Worm (Caenorhabditis elegans): Measurements from ENCODE around the gene rheb-1.

The rheb-1 gene

ce11 chrIII:9455980-9456658 is at the start of gene rheb-1, which contains the start of gene spk-1 (continued):
- peak; percentile 83 to 84 for TF ChIP-seq efl-1 (optimal IDR thresholded peaks at IDR 0.05)
- TF ChIP-seq efl-1 (GFP tag; optimal IDR thresholded peaks at IDR 0.05 in 1 of 2): peak; percentile 69 to 97
- TF ChIP-seq fos-1 (tag; optimal IDR thresholded peaks at IDR 0.05): peak; percentile 77
- TF ChIP-seq lin-14 (GFP tag; optimal IDR thresholded peaks at IDR 0.05): peak; percentile 94
- TF ChIP-seq lin-13 (GFP tag; optimal IDR thresholded peaks at IDR 0.05): peak; percentile 79
- TF ChIP-seq unc-62 (GFP tag; optimal IDR thresholded peaks at IDR 0.05): no peak
- peak; percentile 55 for TF ChIP-seq hpl-2 (GFP tag; optimal IDR thresholded peaks at IDR 0.05)
- TF ChIP-seq ceh-88 (GFP tag; IDR thresholded peaks at IDR 0.05): peak; percentile 69; the same call in 1 of the 2 replicates
- TF ChIP-seq C16A3.4 (tag; optimal IDR thresholded peaks at IDR 0.05): peak; percentile 84
- TF ChIP-seq rnt-1 (tag; optimal IDR thresholded peaks at IDR 0.05): peak; percentile 92
- TF ChIP-seq mdl-1 (tag; optimal IDR thresholded peaks at IDR 0.05): peak in 1 of 2 experiments; percentile 68
- no peak for TF ChIP-seq nhr-76 (tag; optimal IDR thresholded peaks at IDR 0.05)
- peak; percentile 89 for TF ChIP-seq nhr-19 (GFP tag; conservative IDR thresholded peaks at IDR 0.05)
- peak; percentile 69 for TF ChIP-seq blmp-1 (tag; optimal IDR thresholded peaks at IDR 0.05)
- peak; percentile 50 for TF ChIP-seq grh-1 (GFP tag; IDR thresholded peaks at IDR 0.05)
- peak; percentile 37 for TF ChIP-seq C04F5.9 (tag; optimal IDR thresholded peaks at IDR 0.05)
- no peak for TF ChIP-seq hlh-4 (tag; optimal IDR thresholded peaks at IDR 0.05)
- peak; percentile 40 for TF ChIP-seq snpc-4 (tag; optimal IDR thresholded peaks at IDR 0.05)
- TF ChIP-seq lin-15B (tag; optimal IDR thresholded peaks at IDR 0.05): peak; percentile 61
- peak; percentile 85 for TF ChIP-seq dsc-1 (tag; optimal IDR thresholded peaks at IDR 0.05)
- TF ChIP-seq nhr-71 (tag; optimal IDR thresholded peaks at IDR 0.05): peak; percentile 95
- TF ChIP-seq ceh-63 (GFP tag; optimal IDR thresholded peaks at IDR 0.05): no peak
- no peak for TF ChIP-seq ceh-90 (tag; optimal IDR thresholded peaks at IDR 0.05)
- peak; percentile 97 for TF ChIP-seq elt-2 (tag; optimal IDR thresholded peaks at IDR 0.05)
- TF ChIP-seq unc-86 (tag; optimal IDR thresholded peaks at IDR 0.05): peak; percentile 82
- TF ChIP-seq sox-4 (tag; optimal IDR thresholded peaks at IDR 0.05): peak; percentile 8
- TF ChIP-seq nhr-20 (tag; optimal IDR thresholded peaks at IDR 0.05): peak; percentile 93
- peak; percentile 86 for TF ChIP-seq jun-1 (tag; optimal IDR thresholded peaks at IDR 0.05)
- TF ChIP-seq lin-39 (tag; optimal IDR thresholded peaks at IDR 0.05): peak; percentile 45
- peak; percentile 75 to 89 (median 75) for TF ChIP-seq ceh-82 (tag; optimal IDR thresholded peaks at IDR 0.05)
- TF ChIP-seq swsn-7 (tag; optimal IDR thresholded peaks at IDR 0.05): peak; percentile 90
- TF ChIP-seq egl-27 (tag; optimal IDR thresholded peaks at IDR 0.05): no peak
- peak; percentile 87 for TF ChIP-seq tbx-2 (tag; optimal IDR thresholded peaks at IDR 0.05)
- TF ChIP-seq egl-13 (tag; optimal IDR thresholded peaks at IDR 0.05): peak; percentile 82

- TF ChIP-seq mef-2 (tag; optimal IDR thresholded peaks at IDR 0.05): no peak
- no peak for TF ChIP-seq aly-2 (tag; optimal IDR thresholded peaks at IDR 0.05)
- TF ChIP-seq fkh-8 (tag; optimal IDR thresholded peaks at IDR 0.05): no peak
- no peak for TF ChIP-seq ces-1 (GFP tag; optimal IDR thresholded peaks at IDR 0.05)
- TF ChIP-seq ceh-63 (GFP tag; optimal IDR thresholded peaks at IDR 0.05): no peak
- no peak for TF ChIP-seq nhr-76 (tag; optimal IDR thresholded peaks at IDR 0.05)
- TF ChIP-seq unc-130 (tag; optimal IDR thresholded peaks at IDR 0.05): no peak
- no peak for TF ChIP-seq nhr-20 (tag; optimal IDR thresholded peaks at IDR 0.05)
- no peak for TF ChIP-seq hpl-2 (GFP tag; optimal IDR thresholded peaks at IDR 0.05)
- TF ChIP-seq unc-30 (tag; optimal IDR thresholded peaks at IDR 0.05): no peak
- no peak for TF ChIP-seq mep-1 (tag; optimal IDR thresholded peaks at IDR 0.05)
- TF ChIP-seq nhr-11 (tag; optimal IDR thresholded peaks at IDR 0.05): no peak
- TF ChIP-seq ceh-90 (tag; optimal IDR thresholded peaks at IDR 0.05): no peak
- TF ChIP-seq snpc-4 (tag; optimal IDR thresholded peaks at IDR 0.05): no peak
- no peak for TF ChIP-seq skn-1 (tag; optimal IDR thresholded peaks at IDR 0.05)
- no peak for TF ChIP-seq zip-4 (GFP tag; optimal IDR thresholded peaks at IDR 0.05)
- no peak for TF ChIP-seq blmp-1 (tag; optimal IDR thresholded peaks at IDR 0.05)
- TF ChIP-seq lsy-2 (tag; optimal IDR thresholded peaks at IDR 0.05): no peak
Observed at ce11 chrIII:9504347-9504746, 48.5 kb upstream of the rheb-1 start.
